Fruit fly (Drosophila melanogaster) whole organism, embryonic: Measurements from ENCODE around the gene CG11597.

ENCODE experiments used
- BEAF-32 ChIP-seq: fragments of 200-800 bp; sonication (Bioruptor generic); optimal IDR thresholded peaks from 3 replicates; lab custom pipeline; 2017; ENCODE audit warnings: missing biosample characterization, missing genetic modification characterization, mild to moderate bottlenecking, moderate library complexity, missing genetic modification reagents
- CG10147 ChIP-seq: fragments of 200-800 bp; sonication (Bioruptor generic); optimal IDR thresholded peaks from 2 replicates; lab custom pipeline; 2019; ENCODE audit warnings: missing biosample characterization, mild to moderate bottlenecking, missing genetic modification characterization, moderate library complexity
- CG10274 ChIP-seq: fragments of 200-800 bp; sonication (Bioruptor generic); optimal IDR thresholded peaks from 3 replicates; lab custom pipeline; 2017; ENCODE audit warnings: missing biosample characterization, mild to moderate bottlenecking, missing genetic modification characterization
- CG10543 ChIP-seq: fragments of 200-800 bp; sonication (Bioruptor generic); optimal IDR thresholded peaks from 3 replicates; lab custom pipeline; 2017; ENCODE audit warnings: missing biosample characterization, mild to moderate bottlenecking, missing genetic modification characterization, moderate library complexity
- CG11085 ChIP-seq: fragments of 200-800 bp; sonication (Bioruptor generic); IDR thresholded peaks from 2 replicates; pipeline ENCODE4 v1.3.6; 2022; ENCODE audit warnings: missing biosample characterization, missing genetic modification characterization
- CG13287 ChIP-seq: fragments of 200-800 bp; sonication (Bioruptor generic); IDR thresholded peaks from 2 replicates; pipeline ENCODE4 v1.3.6; 2022; ENCODE audit warnings: missing biosample characterization, missing genetic modification characterization; ENCODE audit not compliant: partially characterized antibody
- CG17359 ChIP-seq: fragments of 200-800 bp; sonication (Bioruptor generic); optimal IDR thresholded peaks from 3 replicates; lab custom pipeline; 2018; ENCODE audit warnings: missing biosample characterization, mild to moderate bottlenecking, missing genetic modification characterization, moderate library complexity
- CG18619 ChIP-seq: fragments of 200-800 bp; sonication (Bioruptor generic); optimal IDR thresholded peaks from 3 replicates; lab custom pipeline; 2017; ENCODE audit warnings: missing biosample characterization, mild to moderate bottlenecking, missing genetic modification characterization
- CG2120 ChIP-seq: fragments of 200-800 bp; sonication (Bioruptor generic); optimal IDR thresholded peaks from 3 replicates; lab custom pipeline; 2016; ENCODE audit warnings: missing biosample characterization, missing genetic modification characterization
- CG2875 ChIP-seq: fragments of 200-800 bp; sonication (Bioruptor generic); optimal IDR thresholded peaks from 2 replicates; lab custom pipeline; 2017; ENCODE audit warnings: missing biosample characterization, mild to moderate bottlenecking, missing genetic modification characterization, missing genetic modification reagents
- CG31365 ChIP-seq: fragments of 200-800 bp; sonication (Bioruptor generic); optimal IDR thresholded peaks from 2 replicates; lab custom pipeline; 2018; ENCODE audit warnings: missing biosample characterization, mild to moderate bottlenecking, missing genetic modification characterization
- CG31388 ChIP-seq: fragments of 200-800 bp; sonication (Bioruptor generic); optimal IDR thresholded peaks from 2 replicates; lab custom pipeline; 2016; ENCODE audit warnings: missing biosample characterization, missing genetic modification characterization
- CG33213 ChIP-seq: fragments of 200-800 bp; sonication (Bioruptor generic); optimal IDR thresholded peaks from 3 replicates; lab custom pipeline; 2016; ENCODE audit warnings: missing biosample characterization, missing genetic modification characterization
- CG34376 ChIP-seq: fragments of 200-800 bp; sonication (Bioruptor generic); optimal IDR thresholded peaks from 2 replicates; lab custom pipeline; 2018; ENCODE audit warnings: missing biosample characterization, mild to moderate bottlenecking, missing genetic modification characterization
- CG4854 ChIP-seq: fragments of 200-800 bp; sonication (Bioruptor generic); optimal IDR thresholded peaks from 2 replicates; lab custom pipeline; 2016; ENCODE audit warnings: missing biosample characterization, missing genetic modification characterization, inconsistent platforms
- CG7556 ChIP-seq: fragments of 200-800 bp; sonication (Bioruptor generic); optimal IDR thresholded peaks from 2 replicates; lab custom pipeline; 2017; ENCODE audit warnings: missing biosample characterization, mild to moderate bottlenecking, missing genetic modification characterization
- CG7987 ChIP-seq: fragments of 200-800 bp; sonication (Bioruptor generic); optimal IDR thresholded peaks from 2 replicates; lab custom pipeline; 2018; ENCODE audit warnings: missing biosample characterization, mild to moderate bottlenecking, missing genetic modification characterization, moderate library complexity
- CG8089 ChIP-seq: fragments of 200-800 bp; sonication (Bioruptor generic); optimal IDR thresholded peaks from 3 replicates; lab custom pipeline; 2016; ENCODE audit warnings: missing biosample characterization, missing genetic modification characterization
- Dek ChIP-seq: fragments of 200-800 bp; sonication (Bioruptor generic); optimal IDR thresholded peaks from 3 replicates; lab custom pipeline; 2019; ENCODE audit warnings: missing biosample characterization, mild to moderate bottlenecking, missing genetic modification characterization, moderate library complexity
- Hr39 ChIP-seq: fragments of >200 bp; optimal IDR thresholded peaks from 2 replicates; lab custom pipeline; 2017
- Hr78 ChIP-seq, 2 experiments: fragments of 200-800 bp in 1 of 2; fragments of >200 bp in 1 of 2; sonication (Bioruptor generic) in 1 of 2; optimal IDR thresholded peaks; 2 replicates each; lab custom pipeline; 2017 to 2019; ENCODE audit warnings: missing biosample characterization in 2 of 2, missing genetic modification characterization in 2 of 2, mild to moderate bottlenecking in 1 of 2, moderate library complexity in 1 of 2
- Lpt ChIP-seq: fragments of >200 bp; optimal IDR thresholded peaks from 2 replicates; lab custom pipeline; 2018; ENCODE audit warnings: missing biosample characterization, missing genetic modification characterization
- MESR4 ChIP-seq: fragments of 200-800 bp; sonication (Bioruptor generic); optimal IDR thresholded peaks from 2 replicates; lab custom pipeline; 2018; ENCODE audit warnings: missing biosample characterization, mild to moderate bottlenecking, missing genetic modification characterization, moderate library complexity
- MTF-1 ChIP-seq: fragments of 200-800 bp; sonication (Bioruptor generic); optimal IDR thresholded peaks from 2 replicates; lab custom pipeline; 2018; ENCODE audit warnings: missing biosample characterization, mild to moderate bottlenecking, missing genetic modification characterization, borderline replicate concordance
- Mes4 ChIP-seq: fragments of 200-800 bp; sonication (Bioruptor generic); optimal IDR thresholded peaks from 2 replicates; lab custom pipeline; 2016; ENCODE audit warnings: missing biosample characterization, missing genetic modification characterization
- Myb ChIP-seq: fragments of 200-800 bp; sonication (Bioruptor generic); optimal IDR thresholded peaks from 2 replicates; lab custom pipeline; 2016; ENCODE audit warnings: missing biosample characterization, missing genetic modification characterization
- NFAT ChIP-seq: fragments of 200-800 bp; sonication (Bioruptor generic); IDR thresholded peaks from 2 replicates; pipeline ENCODE4 v1.3.6; 2022; ENCODE audit warnings: missing biosample characterization, missing genetic modification characterization
- Sry-δ ChIP-seq: fragments of 200-800 bp; sonication (Bioruptor generic); optimal IDR thresholded peaks from 2 replicates; lab custom pipeline; 2016; ENCODE audit warnings: missing biosample characterization, missing genetic modification characterization
- Stat92E ChIP-seq, 3 experiments: fragments of >200 bp in 2 of 3; fragments of 200-800 bp in 1 of 3; sonication (Bioruptor generic) in 1 of 3; optimal IDR thresholded peaks; 2 replicates each; lab custom pipeline; 2017 to 2019; ENCODE audit warnings: missing biosample characterization in 3 of 3, missing genetic modification characterization in 3 of 3, mild to moderate bottlenecking in 1 of 3, moderate library complexity in 1 of 3
- ab ChIP-seq: fragments of 200-800 bp; sonication (Bioruptor generic); optimal IDR thresholded peaks from 2 replicates; lab custom pipeline; 2016; ENCODE audit warnings: missing biosample characterization, missing genetic modification characterization
- al ChIP-seq: fragments of 200-800 bp; sonication (Bioruptor generic); IDR thresholded peaks from 2 replicates; pipeline ENCODE4 v1.3.6; 2022; ENCODE audit warnings: missing biosample characterization, missing genetic modification characterization
- ara ChIP-seq: fragments of 200-800 bp; sonication (Bioruptor generic); IDR thresholded peaks from 2 replicates; pipeline ENCODE4 v1.3.6; 2022; ENCODE audit warnings: missing biosample characterization, missing genetic modification characterization
- br ChIP-seq: fragments of >200 bp; optimal IDR thresholded peaks from 2 replicates; lab custom pipeline; 2017
- chinmo ChIP-seq: fragments of 200-800 bp; sonication (Bioruptor generic); IDR thresholded peaks from 4 replicates; pipeline ENCODE4 v1.3.6; 2022; ENCODE audit warnings: missing biosample characterization, missing genetic modification characterization; ENCODE audit not compliant: partially characterized antibody
- en ChIP-seq: fragments of 200-800 bp; sonication (Bioruptor generic); optimal IDR thresholded peaks from 2 replicates; lab custom pipeline; 2016; ENCODE audit warnings: missing biosample characterization, missing genetic modification characterization
- exex ChIP-seq: fragments of 200-800 bp; sonication (Bioruptor generic); optimal IDR thresholded peaks from 4 replicates; lab custom pipeline; 2018; ENCODE audit warnings: missing biosample characterization, mild to moderate bottlenecking, missing genetic modification characterization, moderate library complexity
- fd64A ChIP-seq: fragments of 200-800 bp; sonication (Bioruptor generic); optimal IDR thresholded peaks from 3 replicates; lab custom pipeline; 2018; ENCODE audit warnings: missing biosample characterization, mild to moderate bottlenecking, missing genetic modification characterization
- grn ChIP-seq: fragments of 200-800 bp; sonication (Bioruptor generic); optimal IDR thresholded peaks from 3 replicates; lab custom pipeline; 2017; ENCODE audit warnings: missing biosample characterization, missing genetic modification characterization
- gsb-n ChIP-seq: fragments of 200-800 bp; sonication (Bioruptor generic); optimal IDR thresholded peaks from 3 replicates; lab custom pipeline; 2018; ENCODE audit warnings: missing biosample characterization, mild to moderate bottlenecking, missing genetic modification characterization
- lab ChIP-seq: fragments of 200-800 bp; sonication (Bioruptor generic); optimal IDR thresholded peaks from 3 replicates; lab custom pipeline; 2017; ENCODE audit warnings: missing biosample characterization, missing genetic modification characterization, mild to moderate bottlenecking, moderate library complexity, missing genetic modification reagents
- lov ChIP-seq, 2 experiments: fragments of 200-800 bp in 1 of 2; fragments of >200 bp in 1 of 2; sonication (Bioruptor generic) in 1 of 2; IDR thresholded peaks in 1 of 2; optimal IDR thresholded peaks in 1 of 2; 2 replicates in 1 of 2; 3 replicates in 1 of 2; pipeline versions ENCODE4 v1.3.6 to Lab custom; 2017 to 2022; ENCODE audit warnings: missing biosample characterization in 1 of 2, missing genetic modification characterization in 1 of 2
- mirr ChIP-seq: fragments of 200-800 bp; sonication (Bioruptor generic); optimal IDR thresholded peaks from 3 replicates; lab custom pipeline; 2018; ENCODE audit warnings: missing biosample characterization, mild to moderate bottlenecking, missing genetic modification characterization
- mld ChIP-seq: fragments of 200-800 bp; sonication (Bioruptor generic); IDR thresholded peaks from 3 replicates; pipeline ENCODE4 v1.3.6; 2022; ENCODE audit warnings: missing biosample characterization, missing genetic modification characterization; ENCODE audit not compliant: partially characterized antibody
- oc ChIP-seq: fragments of 200-800 bp; sonication (Bioruptor generic); optimal IDR thresholded peaks from 2 replicates; lab custom pipeline; 2018; ENCODE audit warnings: missing biosample characterization, mild to moderate bottlenecking, missing genetic modification characterization, moderate library complexity
- ro ChIP-seq: fragments of 200-800 bp; sonication (Bioruptor generic); IDR thresholded peaks from 2 replicates; pipeline ENCODE4 v1.3.6; 2022; ENCODE audit warnings: missing biosample characterization, missing genetic modification characterization
- sima ChIP-seq: fragments of 200-800 bp; sonication (Bioruptor generic); optimal IDR thresholded peaks from 2 replicates; lab custom pipeline; 2016; ENCODE audit warnings: missing biosample characterization, missing genetic modification characterization
- sr ChIP-seq: fragments of 200-800 bp; sonication (Bioruptor generic); IDR thresholded peaks from 3 replicates; pipeline ENCODE4 v1.3.6; 2022; ENCODE audit warnings: missing biosample characterization, missing genetic modification characterization
- tgo ChIP-seq: fragments of 200-800 bp; sonication (Bioruptor generic); IDR thresholded peaks from 3 replicates; pipeline ENCODE4 v1.3.6; 2022; ENCODE audit warnings: missing biosample characterization, missing genetic modification characterization
- vvl ChIP-seq: fragments of 200-800 bp; sonication (Bioruptor generic); IDR thresholded peaks from 2 replicates; pipeline ENCODE4 v1.3.6; 2022; ENCODE audit warnings: missing biosample characterization, missing genetic modification characterization

Gene CG11597

DNA sequence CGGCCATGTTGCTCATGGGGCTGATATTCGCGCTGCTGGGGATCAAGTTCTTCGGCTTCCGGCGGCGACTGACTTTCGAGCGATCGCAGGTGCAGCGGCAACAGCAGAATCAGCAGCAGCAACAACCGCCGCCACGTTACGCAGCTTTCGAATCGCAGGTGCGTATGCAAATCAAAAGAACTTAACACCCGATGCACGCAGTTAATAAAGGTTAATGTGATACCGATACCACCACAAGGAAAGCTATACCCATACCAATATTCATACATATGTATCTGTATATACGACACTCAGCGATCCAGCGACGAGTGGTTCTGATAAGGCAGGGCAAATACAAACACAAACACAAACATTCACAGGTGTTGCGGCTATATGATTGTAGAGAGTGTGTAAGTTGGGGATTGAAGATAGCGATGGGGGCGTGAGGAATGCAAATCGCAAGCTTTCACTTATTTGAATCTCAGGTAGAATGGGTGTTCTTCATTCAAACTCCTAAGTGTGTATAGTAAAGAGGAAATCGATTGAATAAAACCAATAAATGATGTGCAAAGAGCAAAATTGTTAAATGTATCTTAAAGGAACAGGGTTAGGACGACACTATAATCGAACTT is 44.6 kb downstream of the CG11597 start (continued):
- no peak for TF ChIP-seq CG31388
- no peak for TF ChIP-seq CG10543 (GFP tag; lab: Kevin White, UChicago)
- no peak for TF ChIP-seq CG11085 (GFP tag; lab: Robert Waterston, UW)
- peak; percentile 33 for TF ChIP-seq lab (GFP tag; lab: Kevin White, UChicago)
- TF ChIP-seq Hr78 (GFP tag; optimal IDR thresholded peaks at IDR 0.05; lab: Kevin White, UChicago), result peak in 1 of 2 experiments; percentile 77
- TF ChIP-seq MTF-1 (GFP tag; lab: Kevin White, UChicago), result no peak
- no peak for TF ChIP-seq ara (GFP tag; lab: Robert Waterston, UW)
- no peak for TF ChIP-seq Stat92E (GFP tag; optimal IDR thresholded peaks at IDR 0.05; lab: Kevin White, UChicago)
- TF ChIP-seq CG10274 (GFP tag; lab: Kevin White, UChicago), result no peak
- no peak for TF ChIP-seq CG31365 (tag; lab: Kevin White, UChicago)
- TF ChIP-seq exex (tag; lab: Kevin White, UChicago), result peak; percentile 41
- peak; percentile 78 for TF ChIP-seq mirr (GFP tag; lab: Kevin White, UChicago)
- no peak for TF ChIP-seq lov (optimal IDR thresholded peaks at IDR 0.05; lab: Kevin White, UChicago)
- no peak for TF ChIP-seq lov (GFP tag; IDR thresholded peaks at IDR 0.05; lab: Robert Waterston, UW)
- TF ChIP-seq oc (tag; lab: Kevin White, UChicago), result no peak
- no peak for TF ChIP-seq Mes4 (GFP tag; lab: Kevin White, UChicago)
- TF ChIP-seq grn (GFP tag; lab: Kevin White, UChicago), result peak; percentile 42
- TF ChIP-seq sima (GFP tag; lab: Kevin White, UChicago), result no peak
- TF ChIP-seq Sry-δ (GFP tag; lab: Kevin White, UChicago), result peak; percentile 26
- no peak for TF ChIP-seq al (GFP tag; lab: Robert Waterston, UW)
- peak; percentile 39 for TF ChIP-seq BEAF-32 (GFP tag; lab: Kevin White, UChicago)
- TF ChIP-seq vvl (GFP tag; lab: Robert Waterston, UW), result peak; percentile 24; the same call in 1 of the 2 replicates
- no peak for TF ChIP-seq en (GFP tag; lab: Kevin White, UChicago)
- no peak for TF ChIP-seq CG17359 (tag; lab: Kevin White, UChicago)
- no peak for TF ChIP-seq CG2875 (GFP tag; lab: Kevin White, UChicago)
- TF ChIP-seq Lpt (GFP tag; lab: Kevin White, UChicago), result no peak
- no peak for TF ChIP-seq CG18619 (GFP tag; lab: Kevin White, UChicago)
- no peak for TF ChIP-seq Dek (tag; lab: Kevin White, UChicago)

DNA sequence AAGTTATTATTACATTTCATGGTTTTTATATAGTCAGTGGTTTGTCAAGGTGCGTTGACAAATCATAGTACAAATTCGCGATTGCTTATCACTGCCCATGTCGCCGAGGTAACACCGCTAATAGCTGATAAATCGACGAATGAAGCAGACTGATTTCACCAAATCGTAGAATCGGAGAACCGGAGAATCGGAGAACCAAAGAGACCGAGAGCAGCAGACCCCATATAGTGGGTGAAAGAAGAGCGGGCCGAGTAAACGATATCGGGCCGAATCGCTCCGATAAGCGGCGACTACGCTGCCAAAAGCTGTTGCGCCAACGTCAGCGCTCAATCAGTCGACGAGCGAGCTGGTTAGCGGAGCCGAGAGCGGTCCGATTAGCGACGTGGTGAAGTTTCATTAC is 45.3 kb downstream of the CG11597 start, which contains the start of gene CG14131:
TSS of gene CG14131 (plus strand) at position 343 of the 400 bp plus-strand sequence.
- TF ChIP-seq MESR4 (GFP tag; lab: Kevin White, UChicago) (no peak), CG2120 (no peak), sr (GFP tag; lab: Robert Waterston, UW) (no peak), mld (no peak), CG34376 (GFP tag; lab: Kevin White, UChicago) (peak; percentile 78), NFAT (GFP tag; lab: Robert Waterston, UW) (no peak), ro (no peak), fd64A (GFP tag; lab: Kevin White, UChicago) (no peak), CG7556 (GFP tag; lab: Kevin White, UChicago) (no peak), br (no peak), chinmo (GFP tag; lab: Robert Waterston, UW) (peak; percentile 62; the same call in 3 of the 4 replicates), gsb-n (tag; lab: Kevin White, UChicago) (no peak), mirr (GFP tag; lab: Kevin White, UChicago) (peak; percentile 97), tgo (GFP tag; lab: Robert Waterston, UW) (no peak), CG10147 (GFP tag; lab: Kevin White, UChicago) (no peak), Hr39 (lab: Kevin White, UChicago) (no peak), Myb (GFP tag; lab: Kevin White, UChicago) (no peak), CG13287 (GFP tag; lab: Robert Waterston, UW) (peak; percentile 41), CG8089 (no peak), CG7987 (no peak), CG4854 (GFP tag; lab: Kevin White, UChicago) (no peak), ab (no peak), CG33213 (no peak)
